Worm (Caenorhabditis elegans) whole organism, late embryonic: ENCODE measurements around the gene rocf-1.

Experiments
- C08G9.2 ChIP-seq: sonication (generic microtip); optimal IDR thresholded peaks from 2 replicates; lab custom pipeline; 2016; ENCODE audit warnings: mild to moderate bottlenecking, missing genetic modification characterization, moderate library complexity, missing compliant biosample characterization
- K02D7.2 ChIP-seq: sonication (generic microtip); optimal IDR thresholded peaks from 2 replicates; lab custom pipeline; 2017; ENCODE audit warnings: mild to moderate bottlenecking, missing genetic modification characterization, missing compliant biosample characterization
- T23F11.4 ChIP-seq: fragments of 200-800 bp; sonication (Bioruptor generic); optimal IDR thresholded peaks from 2 replicates; lab custom pipeline; 2018; ENCODE audit warnings: mild to moderate bottlenecking, missing genetic modification characterization, missing compliant biosample characterization
- Y22D7AL.16 ChIP-seq: sonication (generic microtip); optimal IDR thresholded peaks from 2 replicates; lab custom pipeline; 2016; ENCODE audit warnings: missing genetic modification characterization, missing compliant biosample characterization
- ceh-14 ChIP-seq: sonication (generic microtip); optimal IDR thresholded peaks from 2 replicates; lab custom pipeline; 2016; ENCODE audit warnings: missing genotype, missing genetic modification characterization, missing compliant biosample characterization
- ceh-18 ChIP-seq: sonication (generic microtip); optimal IDR thresholded peaks from 2 replicates; lab custom pipeline; 2016; ENCODE audit warnings: missing genetic modification characterization, missing compliant biosample characterization
- ceh-2 ChIP-seq: sonication (generic microtip); optimal IDR thresholded peaks from 2 replicates; lab custom pipeline; 2016; ENCODE audit warnings: missing genotype, missing genetic modification characterization, missing compliant biosample characterization
- ceh-22 ChIP-seq: sonication (generic microtip); optimal IDR thresholded peaks from 2 replicates; lab custom pipeline; 2017; ENCODE audit warnings: missing biosample characterization, missing genetic modification characterization
- ceh-48 ChIP-seq: sonication (generic microtip); optimal IDR thresholded peaks from 2 replicates; lab custom pipeline; 2016; ENCODE audit warnings: missing genetic modification characterization, inconsistent platforms, missing compliant biosample characterization
- ceh-6 ChIP-seq: fragments of 200-800 bp; sonication (Bioruptor generic); optimal IDR thresholded peaks from 2 replicates; lab custom pipeline; 2018; ENCODE audit warnings: mild to moderate bottlenecking, missing genetic modification characterization, missing compliant biosample characterization
- dmd-4 ChIP-seq: sonication (generic microtip); optimal IDR thresholded peaks from 2 replicates; lab custom pipeline; 2016; ENCODE audit warnings: borderline replicate concordance, missing genetic modification characterization, missing compliant biosample characterization
- elt-2 ChIP-seq: sonication (generic microtip); optimal IDR thresholded peaks from 2 replicates; lab custom pipeline; 2016; ENCODE audit warnings: missing genetic modification reagents, missing genetic modification characterization, missing compliant biosample characterization
- elt-4 ChIP-seq: sonication (generic microtip); optimal IDR thresholded peaks from 2 replicates; lab custom pipeline; 2016; ENCODE audit warnings: missing genetic modification characterization, missing compliant biosample characterization
- ets-4 ChIP-seq: sonication (generic microtip); optimal IDR thresholded peaks from 2 replicates; lab custom pipeline; 2016; ENCODE audit warnings: missing genetic modification characterization, missing compliant biosample characterization
- eyg-1 ChIP-seq: sonication (generic microtip); optimal IDR thresholded peaks from 2 replicates; lab custom pipeline; 2016; ENCODE audit warnings: missing genotype, missing genetic modification characterization, missing compliant biosample characterization
- fax-1 ChIP-seq: sonication (generic microtip); optimal IDR thresholded peaks from 2 replicates; lab custom pipeline; 2016; ENCODE audit warnings: missing genotype, missing genetic modification characterization, missing compliant biosample characterization
- fkh-10 ChIP-seq: fragments of 150-350 bp; optimal IDR thresholded peaks from 2 replicates; lab custom pipeline; 2014; ENCODE audit warnings: missing biosample characterization, missing genetic modification reagents, missing genetic modification characterization
- gmeb-2 ChIP-seq: sonication (generic microtip); optimal IDR thresholded peaks from 2 replicates; lab custom pipeline; 2016; ENCODE audit warnings: missing genetic modification characterization, inconsistent platforms, missing compliant biosample characterization
- hlh-15 ChIP-seq: sonication (generic microtip); optimal IDR thresholded peaks from 2 replicates; lab custom pipeline; 2016; ENCODE audit warnings: missing genetic modification characterization, missing compliant biosample characterization
- hlh-30 ChIP-seq: sonication (generic microtip); optimal IDR thresholded peaks from 2 replicates; lab custom pipeline; 2017; ENCODE audit warnings: antibody characterized with exemption, missing genetic modification characterization, missing compliant biosample characterization; ENCODE audit not compliant: insufficient read depth
- hlh-6 ChIP-seq: sonication (generic microtip); optimal IDR thresholded peaks from 2 replicates; lab custom pipeline; 2016; ENCODE audit warnings: missing genotype, missing genetic modification characterization, missing compliant biosample characterization
- hlh-8 ChIP-seq: sonication (generic microtip); optimal IDR thresholded peaks from 2 replicates; lab custom pipeline; 2016; ENCODE audit warnings: missing genotype, missing genetic modification characterization, missing compliant biosample characterization
- madf-2 ChIP-seq: sonication (generic microtip); optimal IDR thresholded peaks from 2 replicates; lab custom pipeline; 2017; ENCODE audit warnings: missing genetic modification characterization, missing compliant biosample characterization
- nhr-11 ChIP-seq: fragments of 150-350 bp; optimal IDR thresholded peaks from 2 replicates; lab custom pipeline; 2014; ENCODE audit warnings: missing biosample characterization, missing genetic modification characterization
- npax-4 ChIP-seq: sonication (generic microtip); optimal IDR thresholded peaks from 2 replicates; lab custom pipeline; 2016; ENCODE audit warnings: missing genetic modification characterization, missing compliant biosample characterization
- odd-2 ChIP-seq: sonication (generic microtip); optimal IDR thresholded peaks from 2 replicates; lab custom pipeline; 2017; ENCODE audit warnings: antibody characterized with exemption, mild to moderate bottlenecking, missing genetic modification characterization, missing compliant biosample characterization
- pag-3 ChIP-seq: sonication (generic microtip); optimal IDR thresholded peaks from 2 replicates; lab custom pipeline; 2016; ENCODE audit warnings: missing compliant biosample characterization, missing genetic modification characterization, borderline replicate concordance
- pat-9 ChIP-seq: fragments of 200-800 bp; sonication (Bioruptor generic); optimal IDR thresholded peaks from 2 replicates; lab custom pipeline; 2018; ENCODE audit warnings: mild to moderate bottlenecking, missing genetic modification characterization, moderate library complexity, missing compliant biosample characterization
- pha-2 ChIP-seq: sonication (generic microtip); optimal IDR thresholded peaks from 2 replicates; lab custom pipeline; 2017; ENCODE audit warnings: mild to moderate bottlenecking, missing genetic modification characterization, missing compliant biosample characterization
- pha-4 ChIP-seq: fragments of 150-350 bp; optimal IDR thresholded peaks from 2 replicates; lab custom pipeline; 2018; ENCODE audit warnings: missing biosample characterization, missing genetic modification reagents, missing genetic modification characterization
- pqm-1 ChIP-seq: sonication (generic microtip); optimal IDR thresholded peaks from 2 replicates; lab custom pipeline; 2016; ENCODE audit warnings: missing genetic modification characterization, missing compliant biosample characterization
- ref-2 ChIP-seq: sonication (generic microtip); optimal IDR thresholded peaks from 2 replicates; lab custom pipeline; 2016; ENCODE audit warnings: missing genetic modification characterization, missing compliant biosample characterization
- sdc-2 ChIP-seq: sonication (generic microtip); optimal IDR thresholded peaks from 2 replicates; lab custom pipeline; 2016; ENCODE audit warnings: missing genotype, missing genetic modification characterization, missing compliant biosample characterization
- sox-2 ChIP-seq: fragments of 200-800 bp; sonication (Bioruptor generic); IDR thresholded peaks from 2 replicates; pipeline ENCODE4 v1.3.6; 2022; ENCODE audit warnings: missing genetic modification reagents, missing genetic modification characterization, missing compliant biosample characterization
- tbx-7 ChIP-seq: sonication (generic microtip); optimal IDR thresholded peaks from 2 replicates; lab custom pipeline; 2016; ENCODE audit warnings: missing genotype, missing genetic modification characterization, missing compliant biosample characterization
- ttx-3 ChIP-seq: sonication (generic microtip); optimal IDR thresholded peaks from 2 replicates; lab custom pipeline; 2016; ENCODE audit warnings: missing genetic modification reagents, missing genetic modification characterization, missing compliant biosample characterization
- unc-3 ChIP-seq, 2 experiments: fragments of 200-800 bp in 1 of 2; sonication (Bioruptor generic) in 1 of 2; sonication (generic microtip) in 1 of 2; conservative IDR thresholded peaks in 1 of 2; optimal IDR thresholded peaks in 1 of 2; 2 replicates each; pipeline versions ENCODE4 v1.3.6 to Lab custom; 2016 to 2022; ENCODE audit warnings: missing compliant biosample characterization in 2 of 2, missing genetic modification characterization in 2 of 2, missing genetic modification reagents in 1 of 2
- ztf-16 ChIP-seq: sonication (generic microtip); optimal IDR thresholded peaks from 2 replicates; lab custom pipeline; 2017; ENCODE audit warnings: missing genetic modification characterization, missing compliant biosample characterization

The rocf-1 gene

DNA sequence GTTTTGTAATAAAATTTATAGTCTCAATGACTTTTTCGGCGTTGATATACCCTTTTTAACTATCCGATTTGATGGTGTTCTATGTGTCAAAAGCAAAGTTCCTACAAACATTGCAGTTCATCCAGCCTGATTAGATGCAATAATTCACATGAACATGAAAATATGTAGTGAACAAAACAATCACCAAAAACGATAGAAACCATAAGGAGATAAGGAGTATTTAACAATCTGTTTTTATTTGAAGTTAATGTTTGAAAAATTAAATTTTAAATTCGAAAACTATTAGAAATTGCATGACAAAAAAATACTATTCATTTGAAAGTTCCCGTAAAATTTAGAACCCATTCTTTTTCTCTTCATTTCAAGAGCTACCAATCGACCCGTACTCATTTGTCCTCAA, 37.4 kb downstream of the rocf-1 start, which contains the start of gene fbxa-209:
Gene fbxa-209, minus strand, starts transcription at position 101 of the 400 bp plus-strand sequence.
- TF ChIP-seq unc-3 (GFP tag; conservative IDR thresholded peaks at IDR 0.05; lab: Robert Waterston, UW) (no peak), unc-3 (tag; optimal IDR thresholded peaks at IDR 0.05; lab: Kevin White, UChicago) (no peak), hlh-8 (no peak), elt-4 (no peak), madf-2 (no peak), pha-4 (no peak), C08G9.2 (no peak), gmeb-2 (tag; lab: Kevin White, UChicago) (no peak), hlh-15 (tag; lab: Kevin White, UChicago) (no peak), Y22D7AL.16 (tag; lab: Kevin White, UChicago) (no peak), dmd-4 (tag; lab: Kevin White, UChicago) (no peak)
- TF ChIP-seq, all 69 proteins: peak for 0

DNA sequence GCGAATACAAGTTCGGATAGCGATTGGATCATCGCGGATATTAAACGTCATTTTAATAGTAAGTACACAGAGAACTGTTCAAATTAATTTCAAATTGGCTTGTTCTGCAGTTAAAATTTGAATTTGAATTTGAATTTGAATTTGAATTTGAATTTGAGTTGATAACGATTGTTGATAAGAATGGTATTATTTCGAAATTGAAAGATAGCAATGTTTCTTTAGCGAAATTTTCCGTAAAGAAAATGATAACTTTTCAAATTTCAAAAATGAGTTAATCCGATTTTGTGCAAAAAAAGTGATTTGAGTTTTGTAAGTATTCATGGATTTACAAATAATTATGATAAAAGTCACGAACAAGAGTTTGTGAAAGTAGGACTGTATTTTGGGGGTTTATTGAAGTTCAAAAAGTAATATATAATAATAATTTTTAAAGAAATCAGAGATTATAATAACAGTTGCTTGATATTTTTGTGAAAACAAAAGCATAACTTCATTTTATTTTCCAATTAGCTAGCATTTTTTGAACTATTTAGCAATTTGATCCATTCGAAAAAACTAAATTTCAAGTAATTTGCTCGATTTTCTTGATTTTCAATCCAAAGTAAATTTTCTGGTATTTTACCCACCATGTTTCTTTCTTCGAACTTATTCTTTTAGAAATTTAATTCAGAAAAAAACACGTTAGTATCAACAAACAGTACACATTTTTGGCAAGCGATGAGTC, 38.8 kb downstream of the rocf-1 start, which contains the start of gene Y36E3A.2:
Gene Y36E3A.2, plus strand, starts transcription at position 674 of the 724 bp plus-strand sequence.
- TF ChIP-seq ceh-2 (tag; lab: Kevin White, UChicago) (no peak), gmeb-2 (tag; lab: Kevin White, UChicago) (no peak), ceh-22 (no peak), pat-9 (no peak), fkh-10 (GFP tag; lab: Kevin White, UChicago) (no peak), eyg-1 (tag; lab: Kevin White, UChicago) (no peak), ceh-18 (no peak), sdc-2 (no peak), elt-2 (tag; lab: Kevin White, UChicago) (no peak), ceh-48 (tag; lab: Kevin White, UChicago) (no peak), npax-4 (tag; lab: Kevin White, UChicago) (no peak), ceh-6 (GFP tag; lab: Kevin White, UChicago) (no peak), ets-4 (no peak)

DNA sequence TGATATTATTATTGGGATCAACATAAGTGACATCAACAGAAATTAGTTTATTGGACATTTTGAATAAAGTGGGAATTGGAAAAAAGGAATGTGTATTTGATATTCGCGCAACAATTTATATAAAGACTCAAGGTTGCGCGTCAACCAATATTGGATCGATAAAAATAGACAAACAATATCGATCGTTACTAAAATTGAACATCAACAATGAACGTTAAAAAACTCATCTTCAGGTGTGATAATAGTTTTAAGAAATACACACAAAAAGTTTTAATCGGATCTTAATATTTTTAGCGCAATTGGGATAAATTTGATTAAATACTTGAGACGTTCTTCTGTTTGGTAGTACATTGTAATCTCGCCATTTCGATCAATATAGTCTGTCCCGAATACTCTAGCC, 40.7 kb downstream of the rocf-1 start, which contains the start of gene fbxa-104:
Gene fbxa-104, minus strand, starts transcription at position 83 of the 400 bp plus-strand sequence.
- no peak for TF ChIP-seq K02D7.2 (tag; lab: Kevin White, UChicago)
- no peak for TF ChIP-seq hlh-6 (tag; lab: Kevin White, UChicago)
- TF ChIP-seq pha-4 = no peak
- no peak for TF ChIP-seq ceh-14
- no peak for TF ChIP-seq ref-2 (tag; lab: Kevin White, UChicago)
- TF ChIP-seq pha-2 = no peak
- TF ChIP-seq sox-2 (GFP tag; lab: Robert Waterston, UW) = no peak
- TF ChIP-seq nhr-11 = no peak
- TF ChIP-seq ets-4 = no peak
- no peak for TF ChIP-seq npax-4 (tag; lab: Kevin White, UChicago)
- TF ChIP-seq T23F11.4 = no peak
- no peak for TF ChIP-seq fax-1
- TF ChIP-seq tbx-7 (tag; lab: Kevin White, UChicago) = no peak
- TF ChIP-seq madf-2 = no peak
- no peak for TF ChIP-seq pag-3 (tag; lab: Kevin White, UChicago)
- TF ChIP-seq ztf-16 (tag; lab: Kevin White, UChicago) = no peak
- no peak for TF ChIP-seq odd-2
- TF ChIP-seq ttx-3 (tag; lab: Kevin White, UChicago) = no peak
- TF ChIP-seq hlh-30 = no peak

DNA sequence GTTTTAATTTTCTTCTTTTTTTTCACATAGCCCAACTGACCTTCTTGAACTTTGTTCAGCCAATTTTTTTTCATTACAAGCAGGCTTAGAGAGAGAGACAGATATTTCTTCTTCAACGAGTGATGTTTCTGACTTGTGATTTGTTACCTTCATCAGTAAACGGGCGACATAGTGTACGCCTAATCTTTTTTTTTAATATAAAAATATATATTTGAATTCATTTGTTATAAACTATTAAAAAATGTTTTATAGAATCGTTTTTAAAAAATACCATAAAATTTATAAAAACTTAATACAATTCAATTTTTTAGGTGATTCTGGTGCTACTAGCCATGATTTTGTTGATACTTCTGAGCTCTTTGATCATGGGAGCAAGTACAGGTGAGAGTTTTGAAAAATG, 46.5 kb downstream of the rocf-1 start, which contains the start of gene T06E6.10:
Gene T06E6.10, plus strand, starts transcription at position 301 of the 400 bp plus-strand sequence.
- no peak for TF ChIP-seq pqm-1 (tag; lab: Kevin White, UChicago)
